Worm (Caenorhabditis elegans) whole organism, midembryonic: ENCODE data around the gene K10G6.5.

Source experiments
- T22C8.4 ChIP-seq: fragments of 200-800 bp; sonication (Bioruptor generic); IDR thresholded peaks from 2 replicates; pipeline ENCODE4 v1.3.6; 2022; ENCODE audit warnings: missing genetic modification characterization, missing compliant biosample characterization
- cog-1 ChIP-seq: sonication (generic microtip); optimal IDR thresholded peaks from 2 replicates; lab custom pipeline; 2016; ENCODE audit warnings: missing genetic modification characterization, missing compliant biosample characterization
- flt-1 ChIP-seq: fragments of 200-800 bp; sonication (Bioruptor generic); IDR thresholded peaks from 2 replicates; pipeline ENCODE4 v1.3.6; 2022; ENCODE audit warnings: missing genetic modification characterization, missing compliant biosample characterization
- klf-2 ChIP-seq: fragments of 200-800 bp; sonication (Bioruptor generic); conservative IDR thresholded peaks from 2 replicates; pipeline ENCODE4 v1.3.6; 2022; ENCODE audit warnings: missing genetic modification reagents, missing genetic modification characterization, missing compliant biosample characterization
- med-1 ChIP-seq: sonication (generic microtip); optimal IDR thresholded peaks from 2 replicates; lab custom pipeline; 2017; ENCODE audit warnings: missing genetic modification characterization, mild to moderate bottlenecking, missing compliant biosample characterization, antibody characterized with exemption, missing genetic modification reagents; ENCODE audit not compliant: insufficient read depth
- ref-1 ChIP-seq: fragments of 200-800 bp; sonication (Bioruptor generic); conservative IDR thresholded peaks from 2 replicates; pipeline ENCODE4 v1.3.6; 2022; ENCODE audit warnings: missing genetic modification reagents, missing genetic modification characterization, missing compliant biosample characterization
- tab-1 ChIP-seq: fragments of 200-800 bp; sonication (Bioruptor generic); IDR thresholded peaks from 2 replicates; pipeline ENCODE4 v1.3.6; 2022; ENCODE audit warnings: missing genetic modification characterization, missing compliant biosample characterization
- ztf-23 ChIP-seq: fragments of 200-800 bp; sonication (Bioruptor generic); IDR thresholded peaks from 2 replicates; pipeline ENCODE4 v1.3.6; 2022; ENCODE audit warnings: missing genetic modification reagents, missing genetic modification characterization, missing compliant biosample characterization
- ztf-29 ChIP-seq: fragments of 200-800 bp; sonication (Bioruptor generic); IDR thresholded peaks from 2 replicates; pipeline ENCODE4 v1.3.6; 2022; ENCODE audit warnings: missing genetic modification reagents, missing genetic modification characterization, missing compliant biosample characterization

Gene K10G6.5

ce11 chrII:3986906-3987305, at the start of gene K10G6.5:
TSS of gene K10G6.5 (plus strand) at chrII:3987250.
- TF ChIP-seq klf-2, result no peak
- TF ChIP-seq cog-1, result no peak
- TF ChIP-seq ztf-29 (GFP tag; lab: Robert Waterston, UW), result no peak
- no peak for TF ChIP-seq flt-1
- no peak for TF ChIP-seq tab-1 (GFP tag; lab: Robert Waterston, UW)
- TF ChIP-seq ztf-23 (GFP tag; lab: Robert Waterston, UW), result no peak
- no peak for TF ChIP-seq ref-1 (GFP tag; lab: Robert Waterston, UW)
- TF ChIP-seq T22C8.4 (GFP tag; lab: Robert Waterston, UW), result no peak

DNA sequence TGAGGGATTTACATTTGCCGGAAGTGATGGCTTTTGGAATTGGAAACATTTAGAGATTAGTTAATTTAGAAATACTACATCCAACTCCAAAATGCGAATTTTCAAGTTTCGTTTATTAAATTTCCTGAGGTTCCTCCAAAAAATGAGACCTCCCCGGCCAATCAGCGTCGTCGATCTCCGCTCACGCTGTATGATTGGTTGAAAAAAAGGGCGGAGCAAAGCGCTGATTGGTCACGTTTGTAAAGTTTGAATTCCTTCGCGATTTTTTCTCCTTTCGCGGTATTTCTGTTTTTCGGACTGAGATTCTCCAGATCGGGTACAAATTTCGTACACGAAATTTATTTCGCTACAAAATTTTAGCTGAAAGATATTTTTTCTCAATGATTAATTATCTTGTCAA, 39.6 kb upstream of the K10G6.5 start:
- TF ChIP-seq tab-1 (GFP tag; lab: Robert Waterston, UW), result no peak

DNA sequence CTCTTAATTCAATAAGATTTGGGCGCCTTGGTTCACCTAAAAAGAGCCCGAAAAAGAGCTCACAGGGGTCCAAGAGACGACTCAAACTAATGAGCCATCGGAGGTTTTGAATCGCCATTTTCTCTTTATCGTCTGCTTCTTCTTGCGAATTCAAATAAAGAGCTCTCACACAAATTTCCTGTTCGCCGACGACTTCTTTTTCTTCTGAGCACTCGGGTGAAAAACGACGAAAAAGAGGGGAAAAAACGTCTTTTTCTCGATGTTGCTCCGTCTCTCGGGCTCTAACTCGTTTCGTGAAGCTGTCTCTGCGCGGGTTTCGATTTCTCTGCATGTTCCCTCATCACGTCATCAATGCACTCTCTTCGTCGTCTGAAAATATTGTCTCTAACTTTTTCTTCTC, 38.5 kb upstream of the K10G6.5 start:
- TF ChIP-seq tab-1 (GFP tag; lab: Robert Waterston, UW) (no peak), klf-2 (no peak), flt-1 (no peak), ref-1 (GFP tag; lab: Robert Waterston, UW) (no peak), ztf-23 (GFP tag; lab: Robert Waterston, UW) (no peak), cog-1 (no peak)

- no peak for TF ChIP-seq ztf-29 (GFP tag; lab: Robert Waterston, UW)
- no peak for TF ChIP-seq cog-1
- no peak for TF ChIP-seq klf-2
- TF ChIP-seq tab-1 (GFP tag; lab: Robert Waterston, UW), result no peak
- no peak for TF ChIP-seq ref-1 (GFP tag; lab: Robert Waterston, UW)
- TF ChIP-seq med-1 (GFP tag; lab: Kevin White, UChicago), result no peak
- TF ChIP-seq flt-1, result no peak
- no peak for TF ChIP-seq ztf-23 (GFP tag; lab: Robert Waterston, UW)
Measured at ce11 chrII:3950077-3950476, 37.0 kb upstream of the K10G6.5 start, which contains the start of gene sea-2. TSS of gene sea-2 (plus strand) at chrII:3950377.

DNA sequence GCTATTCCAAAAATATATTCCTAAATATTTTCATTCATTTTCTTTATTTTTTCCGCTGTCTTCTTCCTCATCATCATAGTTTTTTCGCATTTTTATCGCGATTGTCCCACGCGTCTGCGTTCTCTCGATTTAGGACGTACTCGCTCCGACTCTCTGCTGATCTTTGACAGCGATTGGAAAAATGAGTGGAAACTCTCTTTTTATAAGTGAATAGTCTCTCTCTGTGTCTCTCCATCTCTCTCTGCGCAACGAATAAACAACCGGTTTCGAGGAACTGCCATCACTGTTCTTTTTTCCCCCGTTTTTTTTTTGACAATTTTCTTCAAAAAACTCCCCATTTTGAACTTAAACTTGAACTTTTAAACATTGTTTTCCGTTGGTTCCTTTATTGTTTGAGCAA, 35.7 kb upstream of the K10G6.5 start:
- TF ChIP-seq T22C8.4 (GFP tag; lab: Robert Waterston, UW) (no peak), cog-1 (no peak), ztf-23 (GFP tag; lab: Robert Waterston, UW) (no peak), klf-2 (no peak), ref-1 (GFP tag; lab: Robert Waterston, UW) (no peak), ztf-29 (GFP tag; lab: Robert Waterston, UW) (no peak)

- TF ChIP-seq med-1 (GFP tag; lab: Kevin White, UChicago) (no peak), cog-1 (no peak), ref-1 (GFP tag; lab: Robert Waterston, UW) (no peak), ztf-29 (GFP tag; lab: Robert Waterston, UW) (no peak), flt-1 (no peak), T22C8.4 (GFP tag; lab: Robert Waterston, UW) (no peak), tab-1 (GFP tag; lab: Robert Waterston, UW) (no peak), ztf-23 (GFP tag; lab: Robert Waterston, UW) (no peak), klf-2 (no peak)
Measured at ce11 chrII:3952368-3952767, 34.7 kb upstream of the K10G6.5 start.

DNA sequence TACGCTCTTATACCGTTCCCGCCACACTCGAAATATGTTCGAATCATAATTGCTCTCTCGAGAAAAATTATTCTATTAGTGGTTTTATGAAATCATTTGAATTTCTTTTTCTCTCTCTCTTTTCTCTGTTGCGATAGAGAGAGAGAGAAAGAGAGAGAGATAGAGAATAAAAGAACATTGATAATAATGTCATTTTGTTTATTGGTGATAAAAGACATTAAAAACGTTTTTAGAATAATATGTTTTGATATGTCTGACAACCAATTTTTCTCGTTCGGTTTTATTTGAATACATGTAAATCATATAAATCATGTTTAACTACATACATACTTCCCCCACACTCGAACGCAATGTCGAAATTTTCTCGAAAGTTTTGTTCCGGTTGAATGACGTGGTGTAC, 34.1 kb upstream of the K10G6.5 start:
- no peak for TF ChIP-seq ztf-29 (GFP tag; lab: Robert Waterston, UW)

DNA sequence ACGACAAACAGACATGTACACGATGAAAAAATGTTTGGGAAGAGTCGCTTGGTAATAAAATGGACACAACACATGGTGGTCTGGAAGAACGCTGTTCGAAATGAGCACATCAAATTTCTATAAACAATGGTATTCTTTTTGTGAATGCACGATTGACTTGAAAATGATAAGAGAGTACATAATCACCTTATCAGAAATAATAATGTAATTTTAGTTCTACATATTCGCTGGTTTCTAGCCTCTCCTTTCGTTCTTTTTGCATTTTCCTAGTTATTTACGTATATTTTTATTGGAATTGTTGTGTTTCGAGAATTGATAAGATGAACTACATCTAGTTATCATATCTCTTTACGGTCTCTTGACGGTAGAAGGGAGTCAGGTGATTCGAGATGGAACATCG, 33.0 kb upstream of the K10G6.5 start:
- TF ChIP-seq T22C8.4 (GFP tag; lab: Robert Waterston, UW), result no peak

- TF ChIP-seq klf-2 (no peak), cog-1 (no peak), ref-1 (GFP tag; lab: Robert Waterston, UW) (no peak), med-1 (GFP tag; lab: Kevin White, UChicago) (no peak), ztf-29 (GFP tag; lab: Robert Waterston, UW) (no peak), tab-1 (GFP tag; lab: Robert Waterston, UW) (no peak), ztf-23 (GFP tag; lab: Robert Waterston, UW) (no peak)
Measured at ce11 chrII:3954838-3955237, 32.2 kb upstream of the K10G6.5 start.

DNA sequence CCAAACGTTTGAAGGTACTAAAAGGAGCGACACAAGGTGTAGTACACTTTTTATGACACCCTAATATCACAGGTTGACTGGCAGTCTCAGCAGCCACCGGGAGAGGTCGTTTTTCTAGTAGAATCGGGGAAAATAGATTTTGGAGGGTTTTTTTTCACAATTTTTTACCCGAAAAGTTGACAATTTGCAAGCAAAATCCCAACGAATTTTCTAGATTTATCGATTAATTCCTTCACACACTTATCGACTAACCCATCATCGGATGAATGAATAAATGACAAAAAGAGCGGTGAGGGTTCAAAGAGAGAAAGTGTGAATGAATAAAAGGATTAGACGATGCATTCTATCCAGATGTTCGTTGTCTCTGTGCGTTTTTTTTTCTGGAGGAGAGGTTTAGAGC, 31.1 kb upstream of the K10G6.5 start:
- TF ChIP-seq ztf-23 (GFP tag; lab: Robert Waterston, UW) (no peak), T22C8.4 (GFP tag; lab: Robert Waterston, UW) (peak; percentile 53; the same call in 1 of the 2 replicates)

DNA sequence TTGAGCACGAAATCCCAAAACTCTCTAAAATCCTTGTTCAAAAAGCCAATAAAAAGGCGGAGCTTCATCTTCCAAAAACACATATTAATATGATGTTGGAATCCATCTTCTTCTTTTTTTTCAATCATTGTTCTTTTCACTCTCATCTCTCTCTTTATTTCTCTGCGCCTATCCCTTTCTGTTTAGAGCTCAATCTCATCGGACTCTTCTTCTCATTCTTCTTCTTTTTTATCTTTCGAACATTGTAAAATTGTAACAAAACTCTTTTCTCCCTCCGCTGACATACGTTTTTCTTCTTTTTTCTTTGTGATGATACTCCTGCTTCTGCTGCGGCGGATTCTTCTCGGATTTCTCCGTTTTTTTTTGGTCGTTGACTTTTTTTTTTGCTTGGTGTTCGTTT, 30.3 kb upstream of the K10G6.5 start:
- no peak for TF ChIP-seq tab-1 (GFP tag; lab: Robert Waterston, UW)
- no peak for TF ChIP-seq cog-1
- TF ChIP-seq flt-1, result no peak
- no peak for TF ChIP-seq ref-1 (GFP tag; lab: Robert Waterston, UW)
- TF ChIP-seq ztf-29 (GFP tag; lab: Robert Waterston, UW), result no peak
- TF ChIP-seq ztf-23 (GFP tag; lab: Robert Waterston, UW), result no peak
- TF ChIP-seq T22C8.4 (GFP tag; lab: Robert Waterston, UW), result no peak
- no peak for TF ChIP-seq med-1 (GFP tag; lab: Kevin White, UChicago)
- TF ChIP-seq klf-2, result no peak
